Worm (Caenorhabditis elegans) whole organism, L2 larva: ENCODE data around the gene F23A7.3.

Experiments
- C34F6.9 ChIP-seq: fragments of 150-350 bp; optimal IDR thresholded peaks from 2 replicates; lab custom pipeline; 2014; ENCODE audit warnings: missing biosample characterization, missing genetic modification characterization
- F13H6.1 ChIP-seq: sonication (generic microtip); optimal IDR thresholded peaks from 2 replicates; lab custom pipeline; 2016; ENCODE audit warnings: missing genetic modification characterization, missing compliant biosample characterization
- R02D3.7 ChIP-seq: fragments of 150-350 bp; optimal IDR thresholded peaks from 2 replicates; lab custom pipeline; 2014; ENCODE audit warnings: missing biosample characterization, missing genetic modification characterization
- ama-1 ChIP-seq: fragments of 150-350 bp; optimal IDR thresholded peaks from 2 replicates; lab custom pipeline; 2018; ENCODE audit warnings: inconsistent platforms
- ceh-16 ChIP-seq: fragments of 150-350 bp; optimal IDR thresholded peaks from 2 replicates; lab custom pipeline; 2014; ENCODE audit warnings: missing biosample characterization, missing genetic modification characterization
- crh-2 ChIP-seq: sonication (generic microtip); optimal IDR thresholded peaks from 2 replicates; lab custom pipeline; 2017; ENCODE audit warnings: missing biosample characterization, missing genetic modification characterization
- egl-27 ChIP-seq: sonication (generic microtip); optimal IDR thresholded peaks from 3 replicates; lab custom pipeline; 2017; ENCODE audit warnings: missing biosample characterization, missing genetic modification reagents, missing genetic modification characterization
- fos-1 ChIP-seq: fragments of 150-350 bp; optimal IDR thresholded peaks from 2 replicates; lab custom pipeline; 2014; ENCODE audit warnings: missing biosample characterization, missing genetic modification characterization
- gmeb-1 ChIP-seq: fragments of 150-350 bp; optimal IDR thresholded peaks from 2 replicates; lab custom pipeline; 2014; ENCODE audit warnings: missing biosample characterization, missing genetic modification characterization
- lin-13 ChIP-seq: fragments of 150-350 bp; optimal IDR thresholded peaks from 2 replicates; lab custom pipeline; 2014; ENCODE audit warnings: missing biosample characterization, missing genetic modification reagents, missing genetic modification characterization
- lin-39 ChIP-seq: fragments of 150-350 bp; optimal IDR thresholded peaks from 2 replicates; lab custom pipeline; 2014; ENCODE audit warnings: missing biosample characterization, missing genetic modification reagents, missing genetic modification characterization
- lsy-2 ChIP-seq, 2 experiments: fragments of 150-350 bp in 1 of 2; sonication (generic microtip) in 1 of 2; optimal IDR thresholded peaks; 2 replicates each; lab custom pipeline; 2014 to 2017; ENCODE audit warnings: missing biosample characterization in 2 of 2, missing genetic modification characterization in 2 of 2
- mdl-1 ChIP-seq, 2 experiments: fragments of 150-350 bp in 1 of 2; sonication (generic microtip) in 1 of 2; optimal IDR thresholded peaks; 2 replicates each; lab custom pipeline; 2017; ENCODE audit warnings: missing biosample characterization in 2 of 2, missing genetic modification characterization in 2 of 2
- nhr-10 ChIP-seq: sonication (generic microtip); optimal IDR thresholded peaks from 2 replicates; lab custom pipeline; 2017; ENCODE audit warnings: missing biosample characterization, missing genetic modification characterization
- nhr-11 ChIP-seq: fragments of 150-350 bp; optimal IDR thresholded peaks from 2 replicates; lab custom pipeline; 2014; ENCODE audit warnings: missing biosample characterization, missing genetic modification characterization
- nhr-129 ChIP-seq: fragments of 150-350 bp; optimal IDR thresholded peaks from 2 replicates; lab custom pipeline; 2014; ENCODE audit warnings: missing biosample characterization, missing genetic modification characterization
- nhr-21 ChIP-seq: fragments of 150-350 bp; optimal IDR thresholded peaks from 2 replicates; lab custom pipeline; 2014; ENCODE audit warnings: missing biosample characterization, missing genetic modification characterization
- nhr-237 ChIP-seq: fragments of 150-350 bp; optimal IDR thresholded peaks from 2 replicates; lab custom pipeline; 2014; ENCODE audit warnings: missing biosample characterization, missing genetic modification characterization
- nhr-6 ChIP-seq: fragments of 150-350 bp; optimal IDR thresholded peaks from 2 replicates; lab custom pipeline; 2014; ENCODE audit warnings: missing biosample characterization, missing genetic modification characterization
- nhr-77 ChIP-seq: fragments of 150-350 bp; optimal IDR thresholded peaks from 2 replicates; lab custom pipeline; 2014; ENCODE audit warnings: missing biosample characterization, missing genetic modification characterization
- skn-1 ChIP-seq: sonication (generic microtip); optimal IDR thresholded peaks from 2 replicates; lab custom pipeline; 2017; ENCODE audit warnings: missing biosample characterization, missing genetic modification characterization
- sma-3 ChIP-seq: sonication (generic microtip); optimal IDR thresholded peaks from 2 replicates; lab custom pipeline; 2016; ENCODE audit warnings: missing genetic modification reagents, missing genetic modification characterization, missing compliant biosample characterization
- sma-9 ChIP-seq, 2 experiments: fragments of 150-350 bp in 1 of 2; sonication (generic microtip) in 1 of 2; optimal IDR thresholded peaks; 2 replicates each; lab custom pipeline; 2014 to 2016; ENCODE audit warnings: missing genetic modification characterization in 2 of 2, mild to moderate bottlenecking in 1 of 2, missing biosample characterization in 1 of 2, missing compliant biosample characterization in 1 of 2, missing genetic modification reagents in 1 of 2, moderate library complexity in 1 of 2
- snpc-4 ChIP-seq: fragments of 150-350 bp; optimal IDR thresholded peaks from 2 replicates; lab custom pipeline; 2014; ENCODE audit warnings: missing biosample characterization, missing genetic modification characterization
- unc-55 ChIP-seq: fragments of 150-350 bp; sonication (generic microtip); optimal IDR thresholded peaks from 3 replicates; lab custom pipeline; 2014; ENCODE audit warnings: missing biosample characterization, missing genetic modification reagents, missing genetic modification characterization
- ztf-1 ChIP-seq: fragments of 200-800 bp; sonication (Bioruptor generic); conservative IDR thresholded peaks from 2 replicates; pipeline ENCODE4 v1.3.6; 2022; ENCODE audit warnings: missing genetic modification characterization, missing compliant biosample characterization
- ztf-11 ChIP-seq: sonication (generic microtip); optimal IDR thresholded peaks from 2 replicates; lab custom pipeline; 2017; ENCODE audit warnings: missing biosample characterization, missing genetic modification characterization
- ztf-4 ChIP-seq: fragments of 150-350 bp; optimal IDR thresholded peaks from 2 replicates; lab custom pipeline; 2014; ENCODE audit warnings: missing biosample characterization, missing genetic modification characterization

Gene F23A7.3

ce11 chrX:16260077-16260476, 40.3 kb downstream of the F23A7.3 start:
- TF ChIP-seq lin-13 (GFP tag; lab: Kevin White, UChicago) (no peak), R02D3.7 (tag; lab: Kevin White, UChicago) (no peak), nhr-129 (tag; lab: Kevin White, UChicago) (no peak), ztf-1 (no peak), fos-1 (peak; percentile 71), ztf-11 (no peak), skn-1 (tag; lab: Kevin White, UChicago) (peak; percentile 7), sma-3 (no peak), crh-2 (tag; lab: Kevin White, UChicago) (peak; percentile 14), ztf-4 (tag; lab: Kevin White, UChicago) (no peak)
- TF ChIP-seq, all 48 proteins: peak for 3

- TF ChIP-seq skn-1 (tag; lab: Kevin White, UChicago) (no peak), nhr-129 (tag; lab: Kevin White, UChicago) (no peak), fos-1 (peak; percentile 46), nhr-11 (tag; lab: Kevin White, UChicago) (no peak), nhr-77 (tag; lab: Kevin White, UChicago) (no peak), gmeb-1 (no peak), sma-9 (GFP tag; optimal IDR thresholded peaks at IDR 0.05; lab: Kevin White, UChicago) (peak; percentile 30), sma-9 (tag; optimal IDR thresholded peaks at IDR 0.05; lab: Kevin White, UChicago) (no peak)
These were observed 42.2 kb downstream of the F23A7.3 start, which contains the start of gene sgk-1 for ce11 chrX:16261993-16262392. sgk-1 (minus strand) TSS chrX:16262122.

- TF ChIP-seq fos-1: peak; percentile 2
- TF ChIP-seq lin-13 (GFP tag; lab: Kevin White, UChicago): no peak
- peak; percentile 34 for TF ChIP-seq sma-3
- no peak for TF ChIP-seq nhr-6
- no peak for TF ChIP-seq ama-1 (lab: Kevin White, UChicago)
These were observed 43.5 kb downstream of the F23A7.3 start for ce11 chrX:16263287-16263686.

- TF ChIP-seq sma-9 (GFP tag; optimal IDR thresholded peaks at IDR 0.05; lab: Kevin White, UChicago) (no peak), sma-9 (tag; optimal IDR thresholded peaks at IDR 0.05; lab: Kevin White, UChicago) (no peak), fos-1 (peak; percentile 17), sma-3 (peak; percentile 83)
These were observed 46.0 kb downstream of the F23A7.3 start, which contains the start of gene mua-6 for ce11 chrX:16265636-16266384. mua-6 (minus strand) TSS chrX:16265686.

- TF ChIP-seq nhr-237 (tag; lab: Kevin White, UChicago) (no peak), lin-39 (tag; lab: Kevin White, UChicago) (no peak), crh-2 (tag; lab: Kevin White, UChicago) (no peak), sma-3 (no peak), ceh-16 (tag; lab: Kevin White, UChicago) (no peak), mdl-1 (tag; optimal IDR thresholded peaks at IDR 0.05; lab: Kevin White, UChicago) (no peak), snpc-4 (tag; lab: Kevin White, UChicago) (no peak), egl-27 (no peak), nhr-10 (no peak), ztf-11 (no peak)
These were observed 50.2 kb downstream of the F23A7.3 start, which contains the start of gene ifa-3 for ce11 chrX:16269969-16270368. ifa-3 (minus strand) TSS chrX:16270069.

ce11 chrX:16271147-16271546, 51.3 kb downstream of the F23A7.3 start:
- TF ChIP-seq nhr-21 (tag; lab: Kevin White, UChicago): peak; percentile 4
- no peak for TF ChIP-seq nhr-6
- peak; percentile 17 for TF ChIP-seq F13H6.1 (tag; lab: Kevin White, UChicago)
- TF ChIP-seq nhr-129 (tag; lab: Kevin White, UChicago): peak; percentile 23
- peak; percentile 49 for TF ChIP-seq unc-55 (GFP tag; lab: Kevin White, UChicago)
- TF ChIP-seq lin-39 (tag; lab: Kevin White, UChicago): no peak
- TF ChIP-seq fos-1: peak; percentile 18
- TF ChIP-seq nhr-11 (tag; lab: Kevin White, UChicago): peak; percentile 4
- peak; percentile 41 for TF ChIP-seq crh-2 (tag; lab: Kevin White, UChicago)
- peak; percentile 28 for TF ChIP-seq lin-13 (GFP tag; lab: Kevin White, UChicago)
- peak; percentile 3 for TF ChIP-seq C34F6.9 (tag; lab: Kevin White, UChicago)
- TF ChIP-seq sma-3: peak; percentile 43
- peak; percentile 61 for TF ChIP-seq sma-9 (GFP tag; optimal IDR thresholded peaks at IDR 0.05; lab: Kevin White, UChicago)
- no peak for TF ChIP-seq sma-9 (tag; optimal IDR thresholded peaks at IDR 0.05; lab: Kevin White, UChicago)
- TF ChIP-seq gmeb-1: peak; percentile 30
- no peak for TF ChIP-seq lsy-2 (tag; optimal IDR thresholded peaks at IDR 0.05; lab: Kevin White, UChicago)
